Fruit fly (Drosophila melanogaster) whole organism, prepupa: ENCODE measurements around the gene GstO2.

Experiments
- CG8632 ChIP-seq: fragments of 200-800 bp; sonication (Bioruptor generic); optimal IDR thresholded peaks from 3 replicates; lab custom pipeline; 2016; ENCODE audit warnings: missing biosample characterization, missing genetic modification characterization
- Ets21C ChIP-seq: fragments of 200-800 bp; sonication (Bioruptor generic); optimal IDR thresholded peaks from 3 replicates; lab custom pipeline; 2016; ENCODE audit warnings: missing biosample characterization, missing genetic modification characterization
- vri ChIP-seq: fragments of 200-800 bp; sonication (Bioruptor generic); optimal IDR thresholded peaks from 3 replicates; lab custom pipeline; 2016; ENCODE audit warnings: missing biosample characterization, mild to moderate bottlenecking, missing genetic modification characterization

dm6 chr3L:8534386-8535306, 11.3 kb upstream of the GstO2 start, which contains the start of gene ergic53:
- TF ChIP-seq CG8632 (GFP tag; lab: Kevin White, UChicago), result no peak
- TF ChIP-seq Ets21C, result no peak
- TF ChIP-seq vri (GFP tag; lab: Kevin White, UChicago), result no peak
